Worm (Caenorhabditis elegans) whole organism, early embryonic: ENCODE results near the gene spp-21.

Experiments
- B0310.2 ChIP-seq: sonication (generic microtip); optimal IDR thresholded peaks from 2 replicates; lab custom pipeline; 2016; ENCODE audit warnings: mild to moderate bottlenecking, missing genetic modification characterization, missing compliant biosample characterization
- F13C5.2 ChIP-seq: sonication (generic microtip); optimal IDR thresholded peaks from 2 replicates; lab custom pipeline; 2017; ENCODE audit warnings: mild to moderate bottlenecking, missing genetic modification characterization, inconsistent platforms, missing compliant biosample characterization
- aly-1 ChIP-seq: sonication (generic microtip); optimal IDR thresholded peaks from 2 replicates; lab custom pipeline; 2016; ENCODE audit warnings: missing genetic modification characterization, missing compliant biosample characterization
- ama-1 ChIP-seq: fragments of 150-350 bp; optimal IDR thresholded peaks from 2 replicates; lab custom pipeline; 2014
- ceh-13 ChIP-seq: fragments of 200-800 bp; sonication (Bioruptor generic); optimal IDR thresholded peaks from 2 replicates; lab custom pipeline; 2018; ENCODE audit warnings: mild to moderate bottlenecking, missing genetic modification characterization, missing compliant biosample characterization
- ceh-36 ChIP-seq: sonication (generic microtip); optimal IDR thresholded peaks from 2 replicates; lab custom pipeline; 2016; ENCODE audit warnings: missing genetic modification characterization, inconsistent platforms, missing compliant biosample characterization
- ets-7 ChIP-seq: sonication (generic microtip); optimal IDR thresholded peaks from 2 replicates; lab custom pipeline; 2016; ENCODE audit warnings: missing genotype, missing genetic modification characterization, missing compliant biosample characterization
- flt-1 ChIP-seq: fragments of 200-800 bp; sonication (Bioruptor generic); IDR thresholded peaks from 2 replicates; pipeline ENCODE4 v1.3.6; 2022; ENCODE audit warnings: missing genetic modification characterization, missing compliant biosample characterization
- hmbx-1 ChIP-seq: sonication (generic microtip); optimal IDR thresholded peaks from 2 replicates; lab custom pipeline; 2016; ENCODE audit warnings: mild to moderate bottlenecking, missing genetic modification characterization, missing compliant biosample characterization
- hmg-4 ChIP-seq: fragments of 200-800 bp; sonication (Bioruptor generic); optimal IDR thresholded peaks from 2 replicates; lab custom pipeline; 2018; ENCODE audit warnings: mild to moderate bottlenecking, missing genetic modification characterization, missing compliant biosample characterization
- hnd-1 ChIP-seq: sonication (generic microtip); optimal IDR thresholded peaks from 2 replicates; lab custom pipeline; 2016; ENCODE audit warnings: missing genetic modification characterization, missing compliant biosample characterization
- pes-1 ChIP-seq: fragments of 200-800 bp; sonication (Bioruptor generic); IDR thresholded peaks from 2 replicates; pipeline ENCODE4 v1.3.6; 2022; ENCODE audit warnings: missing genetic modification reagents, missing genetic modification characterization, missing compliant biosample characterization
- scrt-1 ChIP-seq: fragments of 200-800 bp; sonication (Bioruptor generic); IDR thresholded peaks from 2 replicates; pipeline ENCODE4 v1.3.6; 2022; ENCODE audit warnings: missing genetic modification characterization, missing compliant biosample characterization
- sea-1 ChIP-seq: fragments of 200-800 bp; sonication (Bioruptor generic); conservative IDR thresholded peaks from 2 replicates; pipeline ENCODE4 v1.3.6; 2022; ENCODE audit warnings: missing genetic modification characterization, missing compliant biosample characterization
- tbx-11 ChIP-seq: fragments of 200-800 bp; sonication (Bioruptor generic); IDR thresholded peaks from 2 replicates; pipeline ENCODE4 v1.3.6; 2022; ENCODE audit warnings: missing genetic modification characterization, missing compliant biosample characterization
- tbx-37 ChIP-seq: fragments of 200-800 bp; sonication (Bioruptor generic); conservative IDR thresholded peaks from 2 replicates; pipeline ENCODE4 v1.3.6; 2022; ENCODE audit warnings: missing genetic modification reagents, missing genetic modification characterization, missing compliant biosample characterization
- tra-4 ChIP-seq: sonication (generic microtip); optimal IDR thresholded peaks from 2 replicates; lab custom pipeline; 2017; ENCODE audit warnings: missing genetic modification characterization, missing compliant biosample characterization

spp-21 gene

ce11 chrX:11472953-11473671 lies 16.8 kb upstream of the spp-21 start:
- TF ChIP-seq tra-4 (no peak), aly-1 (tag; lab: Kevin White, UChicago) (peak; percentile 42)

ce11 chrX:11474149-11474585 lies 15.8 kb upstream of the spp-21 start:
- TF ChIP-seq F13C5.2 (tag; lab: Kevin White, UChicago) (no peak), ets-7 (tag; lab: Kevin White, UChicago) (no peak), tbx-11 (GFP tag; lab: Robert Waterston, UW) (no peak), ceh-36 (tag; lab: Kevin White, UChicago) (no peak), sea-1 (GFP tag; lab: Robert Waterston, UW) (no peak)

ce11 chrX:11474605-11475385 lies 15.1 kb upstream of the spp-21 start:
- TF ChIP-seq tbx-37: no peak

- TF ChIP-seq hnd-1 (tag; lab: Kevin White, UChicago): no peak
- no peak for TF ChIP-seq tbx-11 (GFP tag; lab: Robert Waterston, UW)
- TF ChIP-seq B0310.2: no peak
- no peak for TF ChIP-seq ceh-36 (tag; lab: Kevin White, UChicago)
- no peak for TF ChIP-seq hmg-4 (GFP tag; lab: Kevin White, UChicago)
- TF ChIP-seq tbx-37: no peak
- no peak for TF ChIP-seq ama-1
- TF ChIP-seq aly-1 (tag; lab: Kevin White, UChicago): no peak
- TF ChIP-seq scrt-1 (GFP tag; lab: Robert Waterston, UW): no peak
- no peak for TF ChIP-seq sea-1 (GFP tag; lab: Robert Waterston, UW)
- TF ChIP-seq flt-1 (GFP tag; lab: Robert Waterston, UW): no peak
- TF ChIP-seq ets-7 (tag; lab: Kevin White, UChicago): no peak
- no peak for TF ChIP-seq F13C5.2 (tag; lab: Kevin White, UChicago)
- no peak for TF ChIP-seq tra-4
- no peak for TF ChIP-seq ceh-13 (GFP tag; lab: Kevin White, UChicago)
- TF ChIP-seq hmbx-1 (tag; lab: Kevin White, UChicago): no peak
- TF ChIP-seq pes-1 (GFP tag; lab: Robert Waterston, UW): no peak
Observed at ce11 chrX:11475780-11476179, 14.2 kb upstream of the spp-21 start.

- no peak for TF ChIP-seq tbx-37
- no peak for TF ChIP-seq ets-7 (tag; lab: Kevin White, UChicago)
- no peak for TF ChIP-seq sea-1 (GFP tag; lab: Robert Waterston, UW)
- no peak for TF ChIP-seq B0310.2
- TF ChIP-seq ama-1: no peak
- TF ChIP-seq tbx-11 (GFP tag; lab: Robert Waterston, UW): no peak
- no peak for TF ChIP-seq F13C5.2 (tag; lab: Kevin White, UChicago)
- no peak for TF ChIP-seq aly-1 (tag; lab: Kevin White, UChicago)
- no peak for TF ChIP-seq hnd-1 (tag; lab: Kevin White, UChicago)
- no peak for TF ChIP-seq tra-4
- TF ChIP-seq hmbx-1 (tag; lab: Kevin White, UChicago): no peak
- TF ChIP-seq ceh-13 (GFP tag; lab: Kevin White, UChicago): no peak
- TF ChIP-seq hmg-4 (GFP tag; lab: Kevin White, UChicago): no peak
- TF ChIP-seq pes-1 (GFP tag; lab: Robert Waterston, UW): no peak
- no peak for TF ChIP-seq scrt-1 (GFP tag; lab: Robert Waterston, UW)
- no peak for TF ChIP-seq ceh-36 (tag; lab: Kevin White, UChicago)
Observed at ce11 chrX:11477748-11478147, 12.2 kb upstream of the spp-21 start.

DNA sequence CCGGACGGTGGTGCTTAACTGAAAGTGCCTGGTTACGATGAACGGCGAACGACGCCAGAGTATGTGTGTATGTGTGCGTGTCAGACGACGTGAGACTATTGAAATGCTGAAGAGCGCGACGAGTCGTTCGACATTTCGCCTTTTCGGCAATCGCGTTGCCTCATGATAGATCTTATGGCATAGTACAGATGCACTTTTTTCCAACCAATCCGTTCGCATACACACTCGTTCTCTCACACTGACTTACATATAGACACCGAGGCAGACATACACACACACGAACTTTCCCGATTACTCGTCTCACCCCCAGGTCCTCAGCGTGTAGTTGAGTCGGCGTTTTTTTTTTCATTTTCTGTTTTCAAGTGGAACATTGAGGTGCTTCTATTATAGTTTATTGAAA lies 11.2 kb upstream of the spp-21 start:
- TF ChIP-seq B0310.2 (no peak), F13C5.2 (tag; lab: Kevin White, UChicago) (no peak), tbx-37 (no peak), sea-1 (GFP tag; lab: Robert Waterston, UW) (no peak), pes-1 (GFP tag; lab: Robert Waterston, UW) (no peak), ceh-13 (GFP tag; lab: Kevin White, UChicago) (no peak), ets-7 (tag; lab: Kevin White, UChicago) (no peak), aly-1 (tag; lab: Kevin White, UChicago) (no peak)

- no peak for TF ChIP-seq tra-4
- TF ChIP-seq pes-1 (GFP tag; lab: Robert Waterston, UW): no peak
- no peak for TF ChIP-seq scrt-1 (GFP tag; lab: Robert Waterston, UW)
- no peak for TF ChIP-seq aly-1 (tag; lab: Kevin White, UChicago)
- no peak for TF ChIP-seq ets-7 (tag; lab: Kevin White, UChicago)
- TF ChIP-seq tbx-11 (GFP tag; lab: Robert Waterston, UW): no peak
- no peak for TF ChIP-seq ceh-13 (GFP tag; lab: Kevin White, UChicago)
- TF ChIP-seq hmbx-1 (tag; lab: Kevin White, UChicago): no peak
- TF ChIP-seq tbx-37: no peak
- no peak for TF ChIP-seq sea-1 (GFP tag; lab: Robert Waterston, UW)
- no peak for TF ChIP-seq hnd-1 (tag; lab: Kevin White, UChicago)
- TF ChIP-seq ama-1: no peak
- no peak for TF ChIP-seq flt-1 (GFP tag; lab: Robert Waterston, UW)
- TF ChIP-seq F13C5.2 (tag; lab: Kevin White, UChicago): no peak
Observed at ce11 chrX:11479321-11479863, 10.5 kb upstream of the spp-21 start.
